Fruit fly (Drosophila melanogaster): ENCODE results near the gene Frl.

Frl gene

DNA sequence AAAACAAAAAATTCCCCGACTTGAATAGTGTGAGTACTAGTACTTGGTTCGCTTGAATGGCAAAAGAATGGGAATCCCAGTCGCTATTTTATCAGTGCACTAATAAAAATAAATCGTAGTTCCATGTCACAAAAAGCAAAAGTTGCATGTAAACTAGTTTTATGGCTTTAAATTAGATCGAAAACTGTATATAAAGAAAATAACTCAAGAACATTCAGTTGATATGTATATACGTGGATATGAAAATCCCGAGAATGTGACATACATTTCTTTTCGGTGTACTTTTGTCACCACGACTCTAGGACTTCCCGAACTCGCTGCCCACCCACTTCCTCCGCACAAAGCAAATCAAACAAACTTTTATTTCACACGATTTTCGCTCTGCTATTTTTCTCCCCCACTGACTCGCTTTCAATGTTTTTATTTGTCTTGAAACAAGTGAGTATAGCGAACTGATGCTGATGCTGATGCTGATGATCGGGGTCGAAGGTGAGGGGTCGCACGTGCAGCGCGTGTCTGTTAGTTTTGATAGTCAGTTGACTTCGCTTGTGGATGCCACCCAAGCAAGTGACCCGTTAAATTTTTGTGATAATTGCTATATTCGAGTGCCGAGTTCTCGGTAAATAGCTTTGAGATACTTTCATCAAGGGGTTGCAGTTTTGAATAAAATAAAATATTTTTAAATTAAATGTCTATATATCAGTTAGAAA lies 48.6 kb downstream of the Frl start (continued):
- TF ChIP-seq nau (GFP tag; optimal IDR thresholded peaks at IDR 0.05) (no peak), Jarid2 (GFP tag; optimal IDR thresholded peaks at IDR 0.05) (no peak), MTF-1 (GFP tag; optimal IDR thresholded peaks at IDR 0.05; ENCODE audit: borderline replicate concordance) (no peak), Fer1 (GFP tag; optimal IDR thresholded peaks at IDR 0.05) (no peak), shn (GFP tag; optimal IDR thresholded peaks at IDR 0.05) (no peak), CG13424 (tag; optimal IDR thresholded peaks at IDR 0.05) (no peak), CG16863 (GFP tag; optimal IDR thresholded peaks at IDR 0.05) (peak; percentile 16), Mes4 (GFP tag; optimal IDR thresholded peaks at IDR 0.05) (no peak), CG31388 (GFP tag; optimal IDR thresholded peaks at IDR 0.05) (no peak), ato (GFP tag; IDR thresholded peaks at IDR 0.05; ENCODE audit: partially characterized antibody) (no peak), nerfin-1 (tag; optimal IDR thresholded peaks at IDR 0.05) (peak; percentile 6), bsh (GFP tag; optimal IDR thresholded peaks at IDR 0.05) (peak in 1 of 2 experiments; percentile 64), phol (tag; optimal IDR thresholded peaks at IDR 0.05) (no peak), sisA (GFP tag; IDR thresholded peaks at IDR 0.05) (0 out of 2 replicates have a peak, but pooled peaks have one; percentile 29), otp (GFP tag; IDR thresholded peaks at IDR 0.05) (0 out of 3 replicates have a peak, but pooled peaks have one; percentile 12), CG1792 (GFP tag; optimal IDR thresholded peaks at IDR 0.05) (no peak), pb (GFP tag; optimal IDR thresholded peaks at IDR 0.05) (no peak), lilli (GFP tag; optimal IDR thresholded peaks at IDR 0.05) (no peak), CG2712 (tag; optimal IDR thresholded peaks at IDR 0.05) (peak; percentile 35), CG9932 (GFP tag; IDR thresholded peaks at IDR 0.05) (no peak), CG15601 (tag; optimal IDR thresholded peaks at IDR 0.05) (peak; percentile 31), CG7786 (GFP tag; optimal IDR thresholded peaks at IDR 0.05) (peak; percentile 12), CG43689 (GFP tag; IDR thresholded peaks at IDR 0.05) (no peak), CG10209 (GFP tag; optimal IDR thresholded peaks at IDR 0.05) (peak; percentile 3), gem (tag; optimal IDR thresholded peaks at IDR 0.05) (peak; percentile 55), dmrt99B (tag; optimal IDR thresholded peaks at IDR 0.05) (no peak), sr (GFP tag; IDR thresholded peaks at IDR 0.05) (no peak), B-H2 (GFP tag; optimal IDR thresholded peaks at IDR 0.05) (no peak), CG2889 (GFP tag; IDR thresholded peaks at IDR 0.05) (no peak), sens (GFP tag) (peak; percentile 74), row (GFP tag; IDR thresholded peaks at IDR 0.05) (peak; percentile 59; the same call in 2 of the 3 replicates), CG5180 (GFP tag; optimal IDR thresholded peaks at IDR 0.05) (no peak), zfh2 (GFP tag; optimal IDR thresholded peaks at IDR 0.05) (no peak), tio (GFP tag; optimal IDR thresholded peaks at IDR 0.05) (peak; percentile 4), CG18599 (GFP tag; optimal IDR thresholded peaks at IDR 0.05) (peak; percentile 28), CoRest (tag; optimal IDR thresholded peaks at IDR 0.05) (peak; percentile 7), HLH54F (GFP tag; optimal IDR thresholded peaks at IDR 0.05) (no peak), Sox102F (GFP tag; optimal IDR thresholded peaks at IDR 0.05) (peak; percentile 38), zen2 (GFP tag; IDR thresholded peaks at IDR 0.05; ENCODE audit: partially characterized antibody) (no peak), CG2129 (GFP tag; IDR thresholded peaks at IDR 0.05; ENCODE audit: partially characterized antibody) (no peak), CG8388 (GFP tag; optimal IDR thresholded peaks at IDR 0.05) (peak; percentile 23), Hey (tag; optimal IDR thresholded peaks at IDR 0.05) (peak; percentile 90), chif (GFP tag; optimal IDR thresholded peaks at IDR 0.05) (peak in 1 of 2 experiments; percentile 33), Ssrp (tag; optimal IDR thresholded peaks at IDR 0.05) (peak; percentile 21), CG14710 (tag; optimal IDR thresholded peaks at IDR 0.05) (peak; percentile 8), tgo (GFP tag; IDR thresholded peaks at IDR 0.05) (no peak), Side (GFP tag; optimal IDR thresholded peaks at IDR 0.05) (no peak), fd96Cb (tag; optimal IDR thresholded peaks at IDR 0.05) (peak; percentile 28), CG3281 (GFP tag; optimal IDR thresholded peaks at IDR 0.05) (no peak)
